Worm (Caenorhabditis elegans): ENCODE measurements around the gene C10G8.8.

ce11 chrV:5339497-5339896 lies 11.3 kb upstream of the C10G8.8 start, which contains the start of gene srg-27:
- TF ChIP-seq klf-2 (GFP tag; conservative IDR thresholded peaks at IDR 0.05) (no peak), tab-1 (GFP tag; IDR thresholded peaks at IDR 0.05) (no peak), T22C8.4 (GFP tag; IDR thresholded peaks at IDR 0.05) (no peak), ref-1 (GFP tag; conservative IDR thresholded peaks at IDR 0.05) (no peak)
